Worm (Caenorhabditis elegans) whole organism, L3 larva: ENCODE results near the gene hlh-28.

ENCODE experiments used
- nhr-237 ChIP-seq: fragments of 150-350 bp; optimal IDR thresholded peaks from 2 replicates; lab custom pipeline; 2014; ENCODE audit warnings: missing biosample characterization, missing genetic modification characterization
- nhr-76 ChIP-seq: fragments of 150-350 bp; sonication (generic microtip); optimal IDR thresholded peaks from 5 replicates; lab custom pipeline; 2014; ENCODE audit warnings: missing biosample characterization, missing genetic modification characterization

DNA sequence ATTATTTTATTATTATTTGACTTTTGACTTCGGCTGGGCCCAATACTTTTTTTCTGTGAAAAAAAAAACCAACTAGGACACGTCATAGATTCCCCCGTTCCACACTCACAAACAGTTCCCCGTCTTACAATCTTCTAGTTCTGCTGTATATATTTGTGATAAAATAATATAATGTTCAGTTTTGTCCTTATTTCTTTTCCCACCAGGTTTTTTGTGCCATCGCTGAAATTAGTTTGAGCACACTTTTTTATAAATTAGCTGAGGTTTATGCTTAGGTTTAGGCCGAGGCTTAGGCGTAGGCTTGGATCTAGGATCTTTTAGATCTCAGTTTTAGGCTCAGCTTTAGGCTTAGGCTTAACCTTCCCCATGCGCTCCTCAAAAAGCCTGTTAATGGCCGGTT, 23.5 kb upstream of the hlh-28 start:
- TF ChIP-seq nhr-76 (tag; lab: Kevin White, UChicago) (no peak), nhr-237 (tag; lab: Kevin White, UChicago) (no peak)
